Fruit fly (Drosophila melanogaster) whole organism, embryonic: ENCODE data around the gene Nf1.

ENCODE experiments used
- Atf6 ChIP-seq: fragments of 200-800 bp; sonication (Bioruptor generic); IDR thresholded peaks from 2 replicates; pipeline ENCODE4 v1.3.6; 2022; ENCODE audit warnings: missing biosample characterization, missing genetic modification characterization
- Awh ChIP-seq: fragments of 200-800 bp; sonication (Bioruptor generic); IDR thresholded peaks from 2 replicates; pipeline ENCODE4, ENCODE4 v1.3.6; 2022; ENCODE audit warnings: missing biosample characterization, missing genetic modification characterization
- B-H1 ChIP-seq: fragments of 200-800 bp; sonication (Bioruptor generic); IDR thresholded peaks from 3 replicates; pipeline ENCODE4 v1.3.6; 2022; ENCODE audit warnings: missing biosample characterization, missing genetic modification characterization
- BtbVII ChIP-seq: fragments of 200-800 bp; sonication (Bioruptor generic); optimal IDR thresholded peaks from 3 replicates; lab custom pipeline; 2017; ENCODE audit warnings: missing biosample characterization, mild to moderate bottlenecking, missing genetic modification characterization
- CG11247 ChIP-seq: fragments of 200-800 bp; sonication (Bioruptor generic); IDR thresholded peaks from 2 replicates; pipeline ENCODE4 v1.3.6; 2022; ENCODE audit warnings: missing biosample characterization, missing genetic modification characterization
- CG11504 ChIP-seq: fragments of 200-800 bp; sonication (Bioruptor generic); optimal IDR thresholded peaks from 3 replicates; lab custom pipeline; 2019; ENCODE audit warnings: missing biosample characterization, mild to moderate bottlenecking, missing genetic modification characterization, moderate library complexity
- CG15073 ChIP-seq: fragments of 200-800 bp; sonication (Bioruptor generic); optimal IDR thresholded peaks from 2 replicates; lab custom pipeline; 2016; ENCODE audit warnings: missing biosample characterization, missing genetic modification characterization
- CG15269 ChIP-seq: fragments of 200-800 bp; sonication (Bioruptor generic); optimal IDR thresholded peaks from 2 replicates; lab custom pipeline; 2018; ENCODE audit warnings: missing biosample characterization, mild to moderate bottlenecking, missing genetic modification characterization, moderate library complexity
- CG15514 ChIP-seq: fragments of 200-800 bp; sonication (Bioruptor generic); optimal IDR thresholded peaks from 3 replicates; lab custom pipeline; 2017; ENCODE audit warnings: missing biosample characterization, missing genetic modification characterization, mild to moderate bottlenecking, moderate library complexity, missing genetic modification reagents
- CG2116 ChIP-seq: fragments of 200-800 bp; sonication (Bioruptor generic); optimal IDR thresholded peaks from 3 replicates; lab custom pipeline; 2018; ENCODE audit warnings: missing biosample characterization, mild to moderate bottlenecking, missing genetic modification characterization
- CG2712 ChIP-seq: fragments of 200-800 bp; optimal IDR thresholded peaks from 3 replicates; lab custom pipeline; 2019; ENCODE audit warnings: missing biosample characterization, mild to moderate bottlenecking, missing genetic modification characterization, moderate library complexity
- CG31224 ChIP-seq: fragments of 200-800 bp; sonication (Bioruptor generic); IDR thresholded peaks from 2 replicates; pipeline ENCODE4 v1.3.6; 2022; ENCODE audit warnings: missing biosample characterization, missing genetic modification characterization
- CG34422 ChIP-seq: fragments of 200-800 bp; sonication (Bioruptor generic); IDR thresholded peaks from 3 replicates; pipeline ENCODE4 v1.3.6; 2022; ENCODE audit warnings: missing biosample characterization, missing genetic modification characterization
- CG6689 ChIP-seq: fragments of 200-800 bp; sonication (Bioruptor generic); IDR thresholded peaks from 2 replicates; pipeline ENCODE4 v1.3.6; 2022; ENCODE audit warnings: missing biosample characterization, missing genetic modification characterization
- CG7357 ChIP-seq: fragments of 200-800 bp; sonication (Bioruptor generic); IDR thresholded peaks from 3 replicates; pipeline ENCODE4 v1.3.6; 2022; ENCODE audit warnings: missing biosample characterization, missing genetic modification characterization
- CG7372 ChIP-seq: fragments of 200-800 bp; sonication (Bioruptor generic); IDR thresholded peaks from 2 replicates; pipeline ENCODE4 v1.3.6; 2022; ENCODE audit warnings: missing biosample characterization, missing genetic modification characterization
- CG9932 ChIP-seq: fragments of 200-800 bp; sonication (Bioruptor generic); IDR thresholded peaks from 2 replicates; pipeline ENCODE4 v1.3.6; 2022; ENCODE audit warnings: missing biosample characterization, missing genetic modification characterization
- CoRest ChIP-seq: fragments of 200-800 bp; sonication (Bioruptor generic); optimal IDR thresholded peaks from 3 replicates; lab custom pipeline; 2018; ENCODE audit warnings: missing biosample characterization, mild to moderate bottlenecking, missing genetic modification characterization, moderate library complexity
- D ChIP-seq, 2 experiments: fragments of 200-800 bp in 1 of 2; fragments of >200 bp in 1 of 2; sonication (Bioruptor generic) in 1 of 2; optimal IDR thresholded peaks; 2 replicates in 1 of 2; 3 replicates in 1 of 2; lab custom pipeline; 2017; ENCODE audit warnings: mild to moderate bottlenecking in 1 of 2, missing biosample characterization in 1 of 2, missing genetic modification characterization in 1 of 2, missing genetic modification reagents in 1 of 2
- Dbx ChIP-seq: fragments of 200-800 bp; sonication (Bioruptor generic); IDR thresholded peaks from 3 replicates; pipeline ENCODE4 v1.3.6; 2022; ENCODE audit warnings: missing biosample characterization, missing genetic modification characterization
- Dip3 ChIP-seq: fragments of 200-800 bp; sonication (Bioruptor generic); optimal IDR thresholded peaks from 3 replicates; lab custom pipeline; 2016; ENCODE audit warnings: missing biosample characterization, missing genetic modification characterization
- E2f1 ChIP-seq: fragments of 200-800 bp; sonication (Bioruptor generic); IDR thresholded peaks from 2 replicates; pipeline ENCODE4 v1.3.6; 2022; ENCODE audit warnings: missing biosample characterization, missing genetic modification characterization
- Ets65A ChIP-seq: fragments of 200-800 bp; sonication (Bioruptor generic); peaks from one replicate; lab custom pipeline; 2016; ENCODE audit warnings: missing biosample characterization, missing genetic modification characterization
- HHEX ChIP-seq: fragments of 200-800 bp; sonication (Bioruptor generic); optimal IDR thresholded peaks from 3 replicates; lab custom pipeline; 2017; ENCODE audit warnings: missing biosample characterization, mild to moderate bottlenecking, missing genetic modification characterization, missing genetic modification reagents
- Lim3 ChIP-seq: fragments of 200-800 bp; sonication (Bioruptor generic); IDR thresholded peaks from 2 replicates; pipeline ENCODE4 v1.3.6; 2022; ENCODE audit warnings: missing biosample characterization, missing genetic modification characterization
- Mes4 ChIP-seq: fragments of 200-800 bp; sonication (Bioruptor generic); optimal IDR thresholded peaks from 2 replicates; lab custom pipeline; 2016; ENCODE audit warnings: missing biosample characterization, missing genetic modification characterization
- Neu2 ChIP-seq: fragments of 200-800 bp; sonication (Bioruptor generic); optimal IDR thresholded peaks from 3 replicates; lab custom pipeline; 2016; ENCODE audit warnings: missing biosample characterization, missing genetic modification characterization, borderline replicate concordance
- Ptx1 ChIP-seq: fragments of 200-800 bp; sonication (Bioruptor generic); IDR thresholded peaks from 2 replicates; pipeline ENCODE4 v1.3.6; 2022; ENCODE audit warnings: missing biosample characterization, missing genetic modification characterization
- Sox102F ChIP-seq: fragments of 200-800 bp; sonication (Bioruptor generic); optimal IDR thresholded peaks from 2 replicates; lab custom pipeline; 2018; ENCODE audit warnings: missing biosample characterization, mild to moderate bottlenecking, missing genetic modification characterization, moderate library complexity
- bab2 ChIP-seq: fragments of 200-800 bp; sonication (Bioruptor generic); optimal IDR thresholded peaks from 2 replicates; lab custom pipeline; 2016; ENCODE audit warnings: missing biosample characterization, missing genetic modification characterization
- bcd ChIP-seq: fragments of 200-800 bp; sonication (Bioruptor generic); optimal IDR thresholded peaks from 2 replicates; lab custom pipeline; 2017; ENCODE audit warnings: missing biosample characterization, mild to moderate bottlenecking, missing genetic modification characterization
- cwo ChIP-seq: fragments of 200-800 bp; sonication (Bioruptor generic); optimal IDR thresholded peaks from 3 replicates; lab custom pipeline; 2017; ENCODE audit warnings: missing biosample characterization, missing genetic modification characterization, mild to moderate bottlenecking, moderate library complexity, missing genetic modification reagents
- dmrt99B ChIP-seq: fragments of 200-800 bp; sonication (Bioruptor generic); optimal IDR thresholded peaks from 2 replicates; lab custom pipeline; 2018; ENCODE audit warnings: missing biosample characterization, mild to moderate bottlenecking, missing genetic modification characterization, moderate library complexity
- dysf ChIP-seq: fragments of 200-800 bp; sonication (Bioruptor generic); IDR thresholded peaks from 3 replicates; pipeline ENCODE4 v1.3.6; 2022; ENCODE audit warnings: missing biosample characterization, missing genetic modification characterization
- esg ChIP-seq: fragments of 200-800 bp; sonication (Bioruptor generic); conservative IDR thresholded peaks from 2 replicates; pipeline ENCODE4 v1.3.6; 2022; ENCODE audit warnings: missing biosample characterization, missing genetic modification characterization
- ham ChIP-seq: fragments of 200-800 bp; sonication (Bioruptor generic); IDR thresholded peaks from 2 replicates; pipeline ENCODE4 v1.3.6; 2022; ENCODE audit warnings: missing biosample characterization, missing genetic modification characterization
- lmd ChIP-seq: fragments of 200-800 bp; sonication (Bioruptor generic); IDR thresholded peaks from 2 replicates; pipeline ENCODE4 v1.3.6; 2022; ENCODE audit warnings: missing biosample characterization, missing genetic modification characterization
- mirr ChIP-seq: fragments of 200-800 bp; sonication (Bioruptor generic); optimal IDR thresholded peaks from 3 replicates; lab custom pipeline; 2018; ENCODE audit warnings: missing biosample characterization, mild to moderate bottlenecking, missing genetic modification characterization
- prd ChIP-seq, 3 experiments: fragments of >200 bp in 2 of 3; fragments of 200-800 bp in 1 of 3; sonication (Bioruptor generic) in 1 of 3; optimal IDR thresholded peaks in 2 of 3; IDR thresholded peaks in 1 of 3; 2 replicates in 2 of 3; 3 replicates in 1 of 3; pipeline versions ENCODE4 v1.3.6 to Lab custom; 2017 to 2022; ENCODE audit warnings: missing biosample characterization in 1 of 3, missing genetic modification characterization in 1 of 3
- pzg ChIP-seq: fragments of 200-800 bp; sonication (Bioruptor generic); optimal IDR thresholded peaks from 3 replicates; lab custom pipeline; 2018; ENCODE audit warnings: missing biosample characterization, mild to moderate bottlenecking, missing genetic modification characterization, moderate library complexity
- scrt ChIP-seq: fragments of 200-800 bp; sonication (Bioruptor generic); optimal IDR thresholded peaks from 2 replicates; lab custom pipeline; 2018; ENCODE audit warnings: missing biosample characterization, mild to moderate bottlenecking, missing genetic modification characterization, moderate library complexity
- sens-2 ChIP-seq: fragments of 200-800 bp; sonication (Bioruptor generic); IDR thresholded peaks from 2 replicates; pipeline ENCODE4 v1.3.6; 2022; ENCODE audit warnings: missing biosample characterization, missing genetic modification characterization
- sisA ChIP-seq: fragments of 200-800 bp; sonication (Bioruptor generic); IDR thresholded peaks from 2 replicates; pipeline ENCODE4 v1.3.6; 2022; ENCODE audit warnings: missing biosample characterization, missing genetic modification characterization
- slbo ChIP-seq: fragments of 200-800 bp; sonication (Bioruptor generic); IDR thresholded peaks from 2 replicates; pipeline ENCODE4 v1.3.6; 2022; ENCODE audit warnings: missing biosample characterization, missing genetic modification characterization
- stc ChIP-seq: fragments of 200-800 bp; sonication (Bioruptor generic); IDR thresholded peaks from 2 replicates; pipeline ENCODE4 v1.3.6; 2022; ENCODE audit warnings: missing biosample characterization, missing genetic modification characterization
- tap ChIP-seq: fragments of 200-800 bp; optimal IDR thresholded peaks from 3 replicates; lab custom pipeline; 2019; ENCODE audit warnings: missing biosample characterization, mild to moderate bottlenecking, missing genetic modification characterization, moderate library complexity
- wdn ChIP-seq: fragments of 200-800 bp; sonication (Bioruptor generic); IDR thresholded peaks from 2 replicates; pipeline ENCODE4 v1.3.6; 2022; ENCODE audit warnings: missing biosample characterization, missing genetic modification characterization

Nf1 gene

dm6 chr3R:25966944-25967343, 15.9 kb upstream of the Nf1 start (continued):
- TF ChIP-seq D (optimal IDR thresholded peaks at IDR 0.05; lab: Kevin White, UChicago) (no peak), D (GFP tag; optimal IDR thresholded peaks at IDR 0.05; lab: Kevin White, UChicago) (no peak), CG2116 (no peak)

dm6 chr3R:25968486-25968885, 14.3 kb upstream of the Nf1 start:
- peak; percentile 56 for TF ChIP-seq CG9932 (GFP tag; lab: Robert Waterston, UW)
- peak; percentile 60 for TF ChIP-seq cwo (GFP tag; lab: Kevin White, UChicago)
- peak; percentile 46 for TF ChIP-seq Ets65A (GFP tag; lab: Kevin White, UChicago)
- no peak for TF ChIP-seq sisA
- no peak for TF ChIP-seq prd (optimal IDR thresholded peaks at IDR 0.05; lab: Kevin White, UChicago)
- TF ChIP-seq prd (GFP tag; IDR thresholded peaks at IDR 0.05; lab: Robert Waterston, UW), result peak; percentile 43; the same call in 2 of the 3 replicates
- TF ChIP-seq CG6689 (GFP tag; lab: Robert Waterston, UW), result peak; percentile 51; the same call in 1 of the 2 replicates
- TF ChIP-seq wdn (GFP tag; lab: Robert Waterston, UW), result peak; percentile 30; the same call in 1 of the 2 replicates
- 0 out of 2 replicates have a peak, but pooled peaks have one; percentile 20 for TF ChIP-seq esg (GFP tag; lab: Robert Waterston, UW)
- TF ChIP-seq bcd (GFP tag; lab: Kevin White, UChicago), result peak; percentile 26
- TF ChIP-seq CG15514, result peak; percentile 35
- TF ChIP-seq CG7357 (GFP tag; lab: Robert Waterston, UW), result 0 out of 3 replicates have a peak, but pooled peaks have one; percentile 22
- TF ChIP-seq tap, result no peak
- TF ChIP-seq Dip3 (GFP tag; lab: Kevin White, UChicago), result peak; percentile 9
- TF ChIP-seq CG11504, result peak; percentile 53
- peak; percentile 27; the same call in 1 of the 2 replicates for TF ChIP-seq E2f1
- peak; percentile 35 for TF ChIP-seq Sox102F (GFP tag; lab: Kevin White, UChicago)
- TF ChIP-seq Dbx (GFP tag; lab: Robert Waterston, UW), result peak; percentile 46; the same call in 1 of the 3 replicates
- TF ChIP-seq CG7372 (GFP tag; lab: Robert Waterston, UW), result peak; percentile 31; the same call in 1 of the 2 replicates
- TF ChIP-seq CG31224 (GFP tag; lab: Robert Waterston, UW), result peak; percentile 41; the same call in 1 of the 2 replicates
- TF ChIP-seq CG34422 (GFP tag; lab: Robert Waterston, UW), result 0 out of 3 replicates have a peak, but pooled peaks have one; percentile 28
- TF ChIP-seq scrt (GFP tag; lab: Kevin White, UChicago), result peak; percentile 20
- 0 out of 2 replicates have a peak, but pooled peaks have one; percentile 23 for TF ChIP-seq Atf6
- no peak for TF ChIP-seq Lim3 (GFP tag; lab: Robert Waterston, UW)
- no peak for TF ChIP-seq mirr (GFP tag; lab: Kevin White, UChicago)
- no peak for TF ChIP-seq Awh (GFP tag; lab: Robert Waterston, UW)
- no peak for TF ChIP-seq CG2712
- no peak for TF ChIP-seq pzg (GFP tag; lab: Kevin White, UChicago)
- TF ChIP-seq dmrt99B, result peak; percentile 24
- TF ChIP-seq Neu2 (GFP tag; lab: Kevin White, UChicago), result no peak
- TF ChIP-seq HHEX (GFP tag; lab: Kevin White, UChicago), result peak; percentile 12
- peak; percentile 45 for TF ChIP-seq Ptx1 (GFP tag; lab: Robert Waterston, UW)
- peak; percentile 45 for TF ChIP-seq CG15269 (tag; lab: Kevin White, UChicago)
- TF ChIP-seq CG15073, result no peak
- TF ChIP-seq CG11247 (GFP tag; lab: Robert Waterston, UW), result 0 out of 2 replicates have a peak, but pooled peaks have one; percentile 20
- TF ChIP-seq CoRest (tag; lab: Kevin White, UChicago), result peak; percentile 2
- 0 out of 2 replicates have a peak, but pooled peaks have one; percentile 16 for TF ChIP-seq stc (GFP tag; lab: Robert Waterston, UW)
- TF ChIP-seq BtbVII (GFP tag; lab: Kevin White, UChicago), result peak; percentile 23
- TF ChIP-seq CG2116, result no peak
- TF ChIP-seq Mes4 (GFP tag; lab: Kevin White, UChicago), result no peak
- 0 out of 3 replicates have a peak, but pooled peaks have one; percentile 31 for TF ChIP-seq B-H1 (GFP tag; lab: Robert Waterston, UW)
- TF ChIP-seq dysf (GFP tag; lab: Robert Waterston, UW), result peak; percentile 60; the same call in 2 of the 3 replicates
- no peak for TF ChIP-seq sens-2 (GFP tag; lab: Robert Waterston, UW)
- TF ChIP-seq lmd (GFP tag; lab: Robert Waterston, UW), result peak; percentile 20; the same call in 1 of the 2 replicates
- peak; percentile 73 for TF ChIP-seq slbo (GFP tag; lab: Robert Waterston, UW)
- TF ChIP-seq ham, result no peak
- peak; percentile 5 for TF ChIP-seq bab2
